Worm (Caenorhabditis elegans) whole organism, early embryonic: ENCODE data around the gene sre-18.

Experiments
- B0310.2 ChIP-seq: sonication (generic microtip); optimal IDR thresholded peaks from 2 replicates; lab custom pipeline; 2016; ENCODE audit warnings: mild to moderate bottlenecking, missing genetic modification characterization, missing compliant biosample characterization
- aly-1 ChIP-seq: sonication (generic microtip); optimal IDR thresholded peaks from 2 replicates; lab custom pipeline; 2016; ENCODE audit warnings: missing genetic modification characterization, missing compliant biosample characterization
- ama-1 ChIP-seq: fragments of 150-350 bp; optimal IDR thresholded peaks from 2 replicates; lab custom pipeline; 2014
- ets-7 ChIP-seq: sonication (generic microtip); optimal IDR thresholded peaks from 2 replicates; lab custom pipeline; 2016; ENCODE audit warnings: missing genotype, missing genetic modification characterization, missing compliant biosample characterization
- hmbx-1 ChIP-seq: sonication (generic microtip); optimal IDR thresholded peaks from 2 replicates; lab custom pipeline; 2016; ENCODE audit warnings: mild to moderate bottlenecking, missing genetic modification characterization, missing compliant biosample characterization
- hmg-4 ChIP-seq: fragments of 200-800 bp; sonication (Bioruptor generic); optimal IDR thresholded peaks from 2 replicates; lab custom pipeline; 2018; ENCODE audit warnings: mild to moderate bottlenecking, missing genetic modification characterization, missing compliant biosample characterization
- hnd-1 ChIP-seq: sonication (generic microtip); optimal IDR thresholded peaks from 2 replicates; lab custom pipeline; 2016; ENCODE audit warnings: missing genetic modification characterization, missing compliant biosample characterization
- pes-1 ChIP-seq: fragments of 200-800 bp; sonication (Bioruptor generic); IDR thresholded peaks from 2 replicates; pipeline ENCODE4 v1.3.6; 2022; ENCODE audit warnings: missing genetic modification reagents, missing genetic modification characterization, missing compliant biosample characterization
- scrt-1 ChIP-seq: fragments of 200-800 bp; sonication (Bioruptor generic); IDR thresholded peaks from 2 replicates; pipeline ENCODE4 v1.3.6; 2022; ENCODE audit warnings: missing genetic modification characterization, missing compliant biosample characterization
- sea-1 ChIP-seq: fragments of 200-800 bp; sonication (Bioruptor generic); conservative IDR thresholded peaks from 2 replicates; pipeline ENCODE4 v1.3.6; 2022; ENCODE audit warnings: missing genetic modification characterization, missing compliant biosample characterization
- tbx-11 ChIP-seq: fragments of 200-800 bp; sonication (Bioruptor generic); IDR thresholded peaks from 2 replicates; pipeline ENCODE4 v1.3.6; 2022; ENCODE audit warnings: missing genetic modification characterization, missing compliant biosample characterization
- tra-4 ChIP-seq: sonication (generic microtip); optimal IDR thresholded peaks from 2 replicates; lab custom pipeline; 2017; ENCODE audit warnings: missing genetic modification characterization, missing compliant biosample characterization

DNA sequence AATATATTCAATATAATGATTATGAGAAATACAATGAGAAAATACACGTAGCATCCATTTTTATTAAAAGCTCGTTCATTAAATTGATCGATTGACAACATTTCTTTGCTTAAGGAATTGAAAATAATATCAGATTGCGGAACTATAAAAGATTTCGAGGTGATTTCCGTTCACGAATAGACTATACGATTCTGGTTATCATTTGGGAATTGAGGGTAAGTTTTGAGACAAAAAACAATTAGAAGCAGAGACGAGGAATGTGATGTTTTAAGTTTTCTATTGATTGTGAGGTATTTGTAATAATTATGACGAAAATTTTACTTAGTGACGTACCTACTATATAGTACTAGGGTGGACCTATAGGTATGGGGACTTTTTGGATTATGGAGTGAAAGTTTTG, 9.3 kb upstream of the sre-18 start, which contains the start of gene sre-19:
- no peak for TF ChIP-seq tbx-11 (GFP tag; lab: Robert Waterston, UW)
- no peak for TF ChIP-seq hmbx-1 (tag; lab: Kevin White, UChicago)
- no peak for TF ChIP-seq pes-1 (GFP tag; lab: Robert Waterston, UW)
- no peak for TF ChIP-seq hnd-1 (tag; lab: Kevin White, UChicago)
- no peak for TF ChIP-seq aly-1 (tag; lab: Kevin White, UChicago)
- no peak for TF ChIP-seq ama-1
- TF ChIP-seq hmg-4 (GFP tag; lab: Kevin White, UChicago) = no peak
- no peak for TF ChIP-seq scrt-1
- no peak for TF ChIP-seq sea-1
- no peak for TF ChIP-seq ets-7
- TF ChIP-seq B0310.2 = no peak
- TF ChIP-seq tra-4 (tag; lab: Kevin White, UChicago) = no peak
